Fruit fly (Drosophila melanogaster): Measurements from ENCODE around the gene CG14518.

- no peak for TF ChIP-seq psq (optimal IDR thresholded peaks at IDR 0.05)
- TF ChIP-seq ttk (optimal IDR thresholded peaks at IDR 0.05) = no peak
These were observed 14.3 kb downstream of the CG14518 start, which contains the start of the genes Slu7 and Pkc98E for dm6 chr3R:29038960-29039581.
